Worm (Caenorhabditis elegans) whole organism, L2 larva: ENCODE measurements around the gene lron-13.

Experiments
- Y55F3AM.14 ChIP-seq: fragments of 200-800 bp; sonication (Bioruptor generic); optimal IDR thresholded peaks from 2 replicates; lab custom pipeline; 2018; ENCODE audit warnings: mild to moderate bottlenecking, missing genetic modification characterization, missing compliant biosample characterization
- lin-39 ChIP-seq: fragments of 150-350 bp; optimal IDR thresholded peaks from 2 replicates; lab custom pipeline; 2014; ENCODE audit warnings: missing biosample characterization, missing genetic modification reagents, missing genetic modification characterization
- lsy-2 ChIP-seq, 2 experiments: fragments of 150-350 bp in 1 of 2; sonication (generic microtip) in 1 of 2; optimal IDR thresholded peaks; 2 replicates each; lab custom pipeline; 2014 to 2017; ENCODE audit warnings: missing biosample characterization in 2 of 2, missing genetic modification characterization in 2 of 2
- skn-1 ChIP-seq: sonication (generic microtip); optimal IDR thresholded peaks from 2 replicates; lab custom pipeline; 2017; ENCODE audit warnings: missing biosample characterization, missing genetic modification characterization

ce11 chrIII:13561233-13561632 is 34.0 kb downstream of the lron-13 start:
- TF ChIP-seq lsy-2 (tag; optimal IDR thresholded peaks at IDR 0.05; lab: Kevin White, UChicago): no peak
- no peak for TF ChIP-seq Y55F3AM.14
- no peak for TF ChIP-seq lin-39
- TF ChIP-seq skn-1 (tag; lab: Kevin White, UChicago): no peak
